Worm (Caenorhabditis elegans) whole organism, young adult: ENCODE results near the gene F54D5.23.
A peak's percentile ranks its signal among the peaks of the same experiment; 100 is the strongest.

Source experiments
- B0336.3 ChIP-seq: fragments of 200-800 bp; sonication (Bioruptor generic); IDR thresholded peaks from 2 replicates; pipeline ENCODE4 v1.3.6; 2022; ENCODE audit warnings: missing genetic modification characterization, missing compliant biosample characterization
- C06A6.2 ChIP-seq: fragments of 200-800 bp; sonication (Bioruptor generic); conservative IDR thresholded peaks from 2 replicates; pipeline ENCODE4 v1.3.6; 2022; ENCODE audit warnings: missing genetic modification characterization, missing compliant biosample characterization
- C17E4.6 ChIP-seq: fragments of 200-800 bp; sonication (Bioruptor generic); IDR thresholded peaks from 2 replicates; pipeline ENCODE4 v1.3.6; 2022; ENCODE audit warnings: missing genetic modification reagents, missing genetic modification characterization, missing compliant biosample characterization
- F39B2.1 ChIP-seq: fragments of 200-800 bp; sonication (Bioruptor generic); IDR thresholded peaks from 2 replicates; pipeline ENCODE4 v1.3.6; 2022; ENCODE audit warnings: missing genetic modification reagents, missing genetic modification characterization, missing compliant biosample characterization
- K11D2.4 ChIP-seq: fragments of 200-800 bp; sonication (Bioruptor generic); IDR thresholded peaks from 2 replicates; pipeline ENCODE4 v1.3.6; 2022; ENCODE audit warnings: missing genetic modification reagents, missing genetic modification characterization, missing compliant biosample characterization
- Y53F4B.3 ChIP-seq: fragments of 200-800 bp; sonication (Bioruptor generic); IDR thresholded peaks from 2 replicates; pipeline ENCODE4 v1.3.6; 2022; ENCODE audit warnings: missing genetic modification reagents, missing genetic modification characterization, missing compliant biosample characterization
- Y67H2A.10 ChIP-seq: fragments of 200-800 bp; sonication (Bioruptor generic); conservative IDR thresholded peaks from 2 replicates; pipeline ENCODE4 v1.3.6; 2022; ENCODE audit warnings: missing genetic modification reagents, missing genetic modification characterization, missing compliant biosample characterization
- Y79H2A.3 ChIP-seq: fragments of 200-800 bp; sonication (Bioruptor generic); conservative IDR thresholded peaks from 2 replicates; pipeline ENCODE4 v1.3.6; 2022; ENCODE audit warnings: missing genetic modification reagents, missing genetic modification characterization, missing compliant biosample characterization
- ama-1 ChIP-seq, 3 experiments: fragments of 150-350 bp in 1 of 3; sonication (generic microtip) in 2 of 3; optimal IDR thresholded peaks; 2 replicates each; lab custom pipeline; 2014 to 2018; ENCODE audit warnings: missing biosample characterization in 2 of 3, missing genetic modification characterization in 2 of 3, missing genetic modification reagents in 2 of 3
- attf-3 ChIP-seq: fragments of 200-800 bp; sonication (Bioruptor generic); conservative IDR thresholded peaks from 2 replicates; pipeline ENCODE4 v1.3.6; 2022; ENCODE audit warnings: missing genetic modification reagents, missing genetic modification characterization, missing compliant biosample characterization
- attf-5 ChIP-seq: fragments of 200-800 bp; sonication (Bioruptor generic); optimal IDR thresholded peaks from 2 replicates; lab custom pipeline; 2018; ENCODE audit warnings: mild to moderate bottlenecking, missing genetic modification characterization, missing compliant biosample characterization
- ccch-3 ChIP-seq: fragments of 200-800 bp; sonication (Bioruptor generic); optimal IDR thresholded peaks from 2 replicates; lab custom pipeline; 2018; ENCODE audit warnings: mild to moderate bottlenecking, missing genetic modification characterization, missing compliant biosample characterization
- cebp-2 ChIP-seq: fragments of 200-800 bp; sonication (Bioruptor generic); IDR thresholded peaks from 2 replicates; pipeline ENCODE4 v1.3.6; 2022; ENCODE audit warnings: missing genetic modification characterization, missing compliant biosample characterization
- die-1 ChIP-seq: sonication (generic microtip); optimal IDR thresholded peaks from 2 replicates; lab custom pipeline; 2016; ENCODE audit warnings: missing genotype, mild to moderate bottlenecking, missing genetic modification characterization, missing compliant biosample characterization
- hsf-1 ChIP-seq: fragments of 200-800 bp; sonication (Bioruptor generic); IDR thresholded peaks from 2 replicates; pipeline ENCODE4 v1.3.6; 2022; ENCODE audit warnings: missing genetic modification reagents, missing genetic modification characterization, missing compliant biosample characterization
- lag-1 ChIP-seq: fragments of 200-800 bp; sonication (Bioruptor generic); IDR thresholded peaks from 2 replicates; pipeline ENCODE4 v1.3.6; 2022; ENCODE audit warnings: missing genetic modification reagents, missing genetic modification characterization, missing compliant biosample characterization
- lin-40 ChIP-seq: sonication (generic microtip); optimal IDR thresholded peaks from 2 replicates; lab custom pipeline; 2016; ENCODE audit warnings: missing genetic modification characterization, mild to moderate bottlenecking, missing compliant biosample characterization, missing genotype, missing genetic modification reagents
- nfya-2 ChIP-seq: fragments of 200-800 bp; sonication (Bioruptor generic); IDR thresholded peaks from 2 replicates; pipeline ENCODE4 v1.3.6; 2022; ENCODE audit warnings: missing genetic modification reagents, missing genetic modification characterization, missing compliant biosample characterization
- nhr-120 ChIP-seq: fragments of 200-800 bp; sonication (Bioruptor generic); IDR thresholded peaks from 2 replicates; pipeline ENCODE4 v1.3.6; 2022; ENCODE audit warnings: missing genetic modification characterization, missing compliant biosample characterization
- nhr-27 ChIP-seq: fragments of 200-800 bp; sonication (Bioruptor generic); optimal IDR thresholded peaks from 2 replicates; lab custom pipeline; 2018; ENCODE audit warnings: mild to moderate bottlenecking, missing genetic modification characterization, moderate library complexity, missing compliant biosample characterization
- nhr-80 ChIP-seq: sonication (generic microtip); optimal IDR thresholded peaks from 2 replicates; lab custom pipeline; 2016; ENCODE audit warnings: missing genetic modification characterization, missing compliant biosample characterization
- sdz-38 ChIP-seq: sonication (generic microtip); optimal IDR thresholded peaks from 2 replicates; lab custom pipeline; 2016; ENCODE audit warnings: missing genotype, missing genetic modification characterization, missing compliant biosample characterization
- snpc-1.1 ChIP-seq: sonication (generic microtip); optimal IDR thresholded peaks from 2 replicates; lab custom pipeline; 2017; ENCODE audit warnings: missing genetic modification characterization, mild to moderate bottlenecking, missing compliant biosample characterization, antibody characterized with exemption, moderate library complexity, missing genotype, missing genetic modification reagents; ENCODE audit not compliant: insufficient read depth
- tbp1 ChIP-seq: fragments of 200-800 bp; sonication (Bioruptor generic); optimal IDR thresholded peaks from 2 replicates; lab custom pipeline; 2018; ENCODE audit warnings: mild to moderate bottlenecking, missing genetic modification characterization, missing compliant biosample characterization
- tlf-1 ChIP-seq: fragments of 200-800 bp; sonication (Bioruptor generic); optimal IDR thresholded peaks from 2 replicates; lab custom pipeline; 2018; ENCODE audit warnings: mild to moderate bottlenecking, missing genetic modification characterization, missing compliant biosample characterization
- zfh-2 ChIP-seq: fragments of 200-800 bp; sonication (Bioruptor generic); conservative IDR thresholded peaks from 2 replicates; pipeline ENCODE4 v1.3.6; 2022; ENCODE audit warnings: missing genetic modification reagents, missing genetic modification characterization, missing compliant biosample characterization
- ztf-26 ChIP-seq: sonication (generic microtip); optimal IDR thresholded peaks from 2 replicates; lab custom pipeline; 2017; ENCODE audit warnings: missing genetic modification characterization, missing compliant biosample characterization

The F54D5.23 gene

ce11 chrII:11569213-11569868 lies at the start of gene F54D5.23, which contains the start of gene F54D5.4:
TSS of gene F54D5.23 (minus strand) at chrII:11569287.
TSS of gene F54D5.4 (plus strand) at chrII:11569818.
- peak; percentile 57 for TF ChIP-seq nhr-80 (tag; lab: Kevin White, UChicago)
- TF ChIP-seq lag-1 (GFP tag; lab: Robert Waterston, UW), result no peak

DNA sequence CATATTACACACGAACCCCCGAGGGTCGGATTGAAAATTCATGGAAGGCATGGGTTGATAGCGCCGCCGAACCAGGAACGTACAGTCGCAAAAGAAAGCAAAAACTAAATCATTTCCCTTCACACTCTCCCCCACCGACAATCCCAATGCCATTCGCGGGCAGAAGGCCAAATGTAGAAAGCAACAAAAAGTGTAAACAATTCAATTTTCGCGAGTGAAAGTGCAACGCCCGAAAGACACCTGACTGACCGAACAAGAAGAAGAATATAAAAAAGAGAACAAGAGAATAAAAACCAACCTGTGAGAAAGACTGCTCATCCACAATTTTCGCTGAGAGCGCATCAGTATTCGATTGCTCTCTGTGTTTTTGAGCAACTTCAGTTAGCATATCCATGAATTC lies 48.6 kb upstream of the F54D5.23 start:
- no peak for TF ChIP-seq K11D2.4 (GFP tag; lab: Robert Waterston, UW)
- peak; percentile 8 for TF ChIP-seq attf-5 (GFP tag; lab: Kevin White, UChicago)
- TF ChIP-seq C17E4.6 (GFP tag; lab: Robert Waterston, UW), result no peak
- TF ChIP-seq ztf-26 (tag; lab: Kevin White, UChicago), result peak; percentile 18
- TF ChIP-seq C06A6.2 (GFP tag; lab: Robert Waterston, UW), result 0 out of 2 replicates have a peak, but pooled peaks have one; percentile 15
- peak; percentile 22 for TF ChIP-seq lin-40 (tag; lab: Kevin White, UChicago)

ce11 chrII:11616333-11616942 lies 47.4 kb upstream of the F54D5.23 start:
- no peak for TF ChIP-seq snpc-1.1 (tag; lab: Kevin White, UChicago)
- TF ChIP-seq Y53F4B.3 (GFP tag; lab: Robert Waterston, UW), result no peak
- no peak for TF ChIP-seq nfya-2 (GFP tag; lab: Robert Waterston, UW)
- TF ChIP-seq B0336.3 (GFP tag; lab: Robert Waterston, UW), result no peak
- no peak for TF ChIP-seq nhr-120 (GFP tag; lab: Robert Waterston, UW)
- TF ChIP-seq ccch-3, result no peak
- TF ChIP-seq Y79H2A.3 (GFP tag; lab: Robert Waterston, UW), result no peak
- no peak for TF ChIP-seq C06A6.2 (GFP tag; lab: Robert Waterston, UW)
- no peak for TF ChIP-seq nhr-27 (tag; lab: Kevin White, UChicago)
- TF ChIP-seq F39B2.1 (GFP tag; lab: Robert Waterston, UW), result no peak
- TF ChIP-seq tlf-1, result no peak
- no peak for TF ChIP-seq Y67H2A.10 (GFP tag; lab: Robert Waterston, UW)
- TF ChIP-seq attf-3 (GFP tag; lab: Robert Waterston, UW), result no peak
- TF ChIP-seq tbp1 (GFP tag; lab: Kevin White, UChicago), result no peak
- TF ChIP-seq sdz-38 (tag; lab: Kevin White, UChicago), result no peak

ce11 chrII:11614103-11614857 lies 45.2 kb upstream of the F54D5.23 start:
- TF ChIP-seq cebp-2 (GFP tag; lab: Robert Waterston, UW), result 0 out of 2 replicates have a peak, but pooled peaks have one; percentile 18
- TF ChIP-seq ama-1 (optimal IDR thresholded peaks at IDR 0.05; lab: Kevin White, UChicago), result peak; percentile 28
- no peak for TF ChIP-seq ama-1 (GFP tag; optimal IDR thresholded peaks at IDR 0.05; lab: Kevin White, UChicago)
- TF ChIP-seq hsf-1 (GFP tag; lab: Robert Waterston, UW), result no peak

DNA sequence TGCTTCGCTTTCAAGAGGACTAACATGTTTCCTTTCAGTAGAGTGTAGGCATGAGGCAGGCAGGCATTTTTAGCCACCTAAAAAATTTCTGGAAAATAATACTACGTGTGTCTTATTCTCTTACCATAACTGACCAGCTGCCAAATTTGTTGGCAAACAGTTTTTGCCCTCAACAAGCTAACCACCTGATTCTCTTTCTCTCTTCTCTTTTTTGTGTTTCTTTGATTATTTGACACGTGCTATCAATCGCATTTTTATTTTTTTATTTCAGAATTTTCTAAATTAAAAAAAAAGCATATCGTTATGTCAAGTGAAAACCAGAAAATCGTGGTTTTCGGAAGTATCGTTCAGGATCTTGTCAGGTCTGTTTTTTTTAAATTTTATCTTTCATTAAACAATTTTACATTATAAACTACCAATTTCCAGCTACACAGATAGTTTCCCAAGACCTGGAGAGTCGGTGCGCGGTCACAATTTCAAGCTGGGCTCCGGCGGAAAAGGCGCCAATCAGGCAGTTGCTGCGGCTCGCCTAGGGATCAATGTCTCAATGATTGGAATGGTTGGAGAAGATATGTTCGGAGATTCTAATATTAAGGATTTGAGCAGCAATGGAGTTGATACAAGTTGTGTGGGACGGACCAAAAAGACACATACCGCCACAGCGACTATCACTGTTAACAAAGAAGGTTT lies 43.1 kb upstream of the F54D5.23 start, which contains the start of gene F07A11.5:
TSS of gene F07A11.5 (plus strand) at position 267 of the 690 bp plus-strand sequence.
- TF ChIP-seq die-1 (tag; lab: Kevin White, UChicago), result no peak
- peak; percentile 16 for TF ChIP-seq nhr-80 (tag; lab: Kevin White, UChicago)
- TF ChIP-seq Y79H2A.3 (GFP tag; lab: Robert Waterston, UW), result no peak
- TF ChIP-seq zfh-2 (GFP tag; lab: Robert Waterston, UW), result 0 out of 2 replicates have a peak, but pooled peaks have one; percentile 12
